Fruit fly (Drosophila melanogaster): ENCODE data around the gene CG7231.

The CG7231 gene

DNA sequence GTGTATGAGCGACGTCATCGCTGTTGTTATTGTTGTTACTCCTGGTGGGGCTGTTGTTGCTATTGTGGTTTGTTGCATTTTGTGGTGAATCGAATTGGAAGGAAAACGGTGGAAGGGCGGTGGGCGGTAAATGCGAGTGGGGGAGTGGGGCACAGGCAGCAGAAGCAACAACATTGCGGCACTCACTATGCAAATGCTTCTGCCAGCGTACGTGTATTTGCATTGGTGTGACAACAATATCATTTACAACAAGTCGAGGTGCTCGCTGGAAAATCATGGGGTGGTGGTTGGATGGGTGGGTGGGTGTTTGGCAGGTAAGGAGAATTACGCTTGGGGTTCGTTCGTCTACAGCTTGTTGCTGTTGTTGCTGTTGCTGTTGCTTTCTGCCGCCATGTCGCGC lies 16.1 kb upstream of the CG7231 start:
- TF ChIP-seq lz (GFP tag; optimal IDR thresholded peaks at IDR 0.05) (no peak), CG6163 (GFP tag; IDR thresholded peaks at IDR 0.05) (0 out of 3 replicates have a peak, but pooled peaks have one; percentile 42)

- TF ChIP-seq svp (GFP tag) = no peak
- no peak for TF ChIP-seq CG11902 (GFP tag; optimal IDR thresholded peaks at IDR 0.05)
- no peak for TF ChIP-seq CG1621 (tag; optimal IDR thresholded peaks at IDR 0.05)
- TF ChIP-seq Gug (GFP tag; IDR thresholded peaks at IDR 0.05) = 0 out of 2 replicates have a peak, but pooled peaks have one; percentile 20
- TF ChIP-seq eg (GFP tag; IDR thresholded peaks at IDR 0.05) = peak; percentile 69
- peak; percentile 44 for TF ChIP-seq Ets96B (tag; optimal IDR thresholded peaks at IDR 0.05)
- TF ChIP-seq Eip93F (GFP tag; optimal IDR thresholded peaks at IDR 0.05) = no peak
- TF ChIP-seq CG8632 (GFP tag; optimal IDR thresholded peaks at IDR 0.05) = no peak
- peak; percentile 84 for TF ChIP-seq Eip78C (GFP tag)
- TF ChIP-seq CG9139 (GFP tag; optimal IDR thresholded peaks at IDR 0.05) = no peak
- no peak for TF ChIP-seq CG11762 (GFP tag; optimal IDR thresholded peaks at IDR 0.05; ENCODE audit: insufficient read depth)
- TF ChIP-seq CG8319 (GFP tag; optimal IDR thresholded peaks at IDR 0.05) = no peak
- no peak for TF ChIP-seq cyc (GFP tag; optimal IDR thresholded peaks at IDR 0.05)
- peak in 1 of 2 experiments; percentile 15 for TF ChIP-seq ss (GFP tag; optimal IDR thresholded peaks at IDR 0.05)
- no peak for TF ChIP-seq Eip75B (GFP tag; optimal IDR thresholded peaks at IDR 0.05)
- no peak for TF ChIP-seq fd59A (GFP tag; optimal IDR thresholded peaks at IDR 0.05)
- TF ChIP-seq vri (GFP tag; optimal IDR thresholded peaks at IDR 0.05) = no peak
- TF ChIP-seq CG6792 (GFP tag; optimal IDR thresholded peaks at IDR 0.05) = no peak
- no peak for TF ChIP-seq Sox14 (GFP tag; optimal IDR thresholded peaks at IDR 0.05)
- TF ChIP-seq Blimp-1 (GFP tag; optimal IDR thresholded peaks at IDR 0.05) = no peak
- TF ChIP-seq Smox (GFP tag; optimal IDR thresholded peaks at IDR 0.05) = no peak
- TF ChIP-seq lz (GFP tag; optimal IDR thresholded peaks at IDR 0.05) = no peak
- TF ChIP-seq acj6 (GFP tag; optimal IDR thresholded peaks at IDR 0.05) = peak; percentile 18
- TF ChIP-seq CG6276 (GFP tag; optimal IDR thresholded peaks at IDR 0.05) = peak; percentile 54
- TF ChIP-seq CG15336 (GFP tag; IDR thresholded peaks at IDR 0.05) = peak; percentile 66
- peak; percentile 34 for TF ChIP-seq CG3032 (tag; optimal IDR thresholded peaks at IDR 0.05)
- TF ChIP-seq topi (GFP tag; optimal IDR thresholded peaks at IDR 0.05) = no peak
- no peak for TF ChIP-seq Met (GFP tag; optimal IDR thresholded peaks at IDR 0.05)
- no peak for TF ChIP-seq CG6808 (GFP tag; optimal IDR thresholded peaks at IDR 0.05)
- peak; percentile 26 for TF ChIP-seq achi (GFP tag; optimal IDR thresholded peaks at IDR 0.05)
- TF ChIP-seq Hr4 (GFP tag; optimal IDR thresholded peaks at IDR 0.05) = peak; percentile 59
- no peak for TF ChIP-seq CG10669 (GFP tag; optimal IDR thresholded peaks at IDR 0.05)
- TF ChIP-seq CG34406 (GFP tag; optimal IDR thresholded peaks at IDR 0.05) = peak; percentile 10
- TF ChIP-seq CG6163 (GFP tag; IDR thresholded peaks at IDR 0.05) = peak; percentile 60
- peak; percentile 11 for TF ChIP-seq CG10631 (GFP tag; optimal IDR thresholded peaks at IDR 0.05)
- TF ChIP-seq fkh (GFP tag; optimal IDR thresholded peaks at IDR 0.05) = no peak
- peak; percentile 62 for TF ChIP-seq CG4318 (GFP tag; optimal IDR thresholded peaks at IDR 0.05)
- TF ChIP-seq Lpt (GFP tag; optimal IDR thresholded peaks at IDR 0.05) = no peak
- TF ChIP-seq Hr39 (GFP tag; optimal IDR thresholded peaks at IDR 0.05) = no peak
- peak in 1 of 2 experiments; percentile 45 for TF ChIP-seq salr (GFP tag; optimal IDR thresholded peaks at IDR 0.05)
- no peak for TF ChIP-seq Sox102F (GFP tag; optimal IDR thresholded peaks at IDR 0.05)
- peak; percentile 27 for TF ChIP-seq spab (GFP tag; optimal IDR thresholded peaks at IDR 0.05)
- TF ChIP-seq CG8119 (GFP tag; IDR thresholded peaks at IDR 0.05) = peak; percentile 75
- no peak for TF ChIP-seq pdm3 (GFP tag; optimal IDR thresholded peaks at IDR 0.05)
- no peak for TF ChIP-seq dsx (GFP tag; optimal IDR thresholded peaks at IDR 0.05; ENCODE audit: poor library complexity, severe bottlenecking)
- TF ChIP-seq fd85E (GFP tag; optimal IDR thresholded peaks at IDR 0.05) = no peak
- TF ChIP-seq dac (GFP tag; optimal IDR thresholded peaks at IDR 0.05) = no peak
- TF ChIP-seq net (GFP tag; optimal IDR thresholded peaks at IDR 0.05) = no peak
- peak; percentile 31; the same call in 1 of the 2 replicates for TF ChIP-seq CG11294 (GFP tag; IDR thresholded peaks at IDR 0.05)
- no peak for TF ChIP-seq Hr38 (GFP tag; optimal IDR thresholded peaks at IDR 0.05)
Measured at dm6 chr2L:7968054-7968453, 15.7 kb upstream of the CG7231 start.
